Fruit fly (Drosophila melanogaster) whole organism, embryonic: ENCODE measurements around the gene Pp2A-29B.
A peak's percentile ranks its signal among the peaks of the same experiment; 100 is the strongest.

Experiments
- ATbp ChIP-seq: fragments of 200-800 bp; sonication (Bioruptor generic); optimal IDR thresholded peaks from 2 replicates; lab custom pipeline; 2017; ENCODE audit warnings: missing biosample characterization, mild to moderate bottlenecking, missing genetic modification characterization, missing genetic modification reagents
- Aef1 ChIP-seq: fragments of 200-800 bp; sonication (Bioruptor generic); IDR thresholded peaks from 3 replicates; pipeline ENCODE4 v1.3.6; 2022; ENCODE audit warnings: missing biosample characterization, missing genetic modification characterization
- B-H1 ChIP-seq: fragments of 200-800 bp; sonication (Bioruptor generic); IDR thresholded peaks from 3 replicates; pipeline ENCODE4 v1.3.6; 2022; ENCODE audit warnings: missing biosample characterization, missing genetic modification characterization
- CG12219 ChIP-seq: fragments of 200-800 bp; sonication (Bioruptor generic); optimal IDR thresholded peaks from 3 replicates; lab custom pipeline; 2018; ENCODE audit warnings: missing biosample characterization, mild to moderate bottlenecking, missing genetic modification characterization
- CG12236 ChIP-seq: fragments of 200-800 bp; sonication (Bioruptor generic); optimal IDR thresholded peaks from 2 replicates; lab custom pipeline; 2016; ENCODE audit warnings: missing biosample characterization, missing genetic modification characterization
- CG1233 ChIP-seq: fragments of 200-800 bp; sonication (Bioruptor generic); optimal IDR thresholded peaks from 4 replicates; lab custom pipeline; 2018; ENCODE audit warnings: missing biosample characterization, mild to moderate bottlenecking, missing genetic modification characterization
- CG12659 ChIP-seq: fragments of 200-800 bp; sonication (Bioruptor generic); optimal IDR thresholded peaks from 3 replicates; lab custom pipeline; 2017; ENCODE audit warnings: mild to moderate bottlenecking, missing biosample characterization, missing genetic modification reagents, missing genetic modification characterization
- CG12744 ChIP-seq: fragments of 200-800 bp; sonication (Bioruptor generic); optimal IDR thresholded peaks from 2 replicates; lab custom pipeline; 2016; ENCODE audit warnings: missing biosample characterization, missing genetic modification characterization
- CG13624 ChIP-seq: fragments of 200-800 bp; sonication (Bioruptor generic); optimal IDR thresholded peaks from 2 replicates; lab custom pipeline; 2016; ENCODE audit warnings: missing biosample characterization, missing genetic modification characterization
- CG13894 ChIP-seq: fragments of 200-800 bp; sonication (Bioruptor generic); optimal IDR thresholded peaks from 3 replicates; lab custom pipeline; 2018; ENCODE audit warnings: missing biosample characterization, mild to moderate bottlenecking, missing genetic modification characterization, moderate library complexity
- CG14441 ChIP-seq: fragments of 200-800 bp; sonication (Bioruptor generic); IDR thresholded peaks from 2 replicates; pipeline ENCODE4 v1.3.6; 2022; ENCODE audit warnings: missing biosample characterization, missing genetic modification characterization
- CG14965 ChIP-seq: fragments of 200-800 bp; sonication (Bioruptor generic); optimal IDR thresholded peaks from 2 replicates; lab custom pipeline; 2016; ENCODE audit warnings: missing biosample characterization, missing genetic modification characterization, borderline replicate concordance
- CG2120 ChIP-seq: fragments of 200-800 bp; sonication (Bioruptor generic); optimal IDR thresholded peaks from 3 replicates; lab custom pipeline; 2016; ENCODE audit warnings: missing biosample characterization, missing genetic modification characterization
- CG42726 ChIP-seq: fragments of 200-800 bp; sonication (Bioruptor generic); IDR thresholded peaks from 2 replicates; pipeline ENCODE4 v1.3.6; 2022; ENCODE audit warnings: missing biosample characterization, missing genetic modification characterization; ENCODE audit not compliant: partially characterized antibody
- CG4617 ChIP-seq: fragments of 200-800 bp; sonication (Bioruptor generic); optimal IDR thresholded peaks from 3 replicates; lab custom pipeline; 2016; ENCODE audit warnings: missing biosample characterization, missing genetic modification characterization, borderline replicate concordance
- CG6254 ChIP-seq: fragments of 200-800 bp; sonication (Bioruptor generic); optimal IDR thresholded peaks from 3 replicates; lab custom pipeline; 2017; ENCODE audit warnings: mild to moderate bottlenecking, missing biosample characterization, missing genetic modification reagents, missing genetic modification characterization
- CG6272 ChIP-seq: fragments of 200-800 bp; sonication (Bioruptor generic); IDR thresholded peaks from 2 replicates; pipeline ENCODE4 v1.3.6; 2022; ENCODE audit warnings: missing biosample characterization, missing genetic modification characterization
- CG8478 ChIP-seq: fragments of >200 bp; optimal IDR thresholded peaks from 2 replicates; lab custom pipeline; 2018
- CG9437 ChIP-seq: fragments of 200-800 bp; sonication (Bioruptor generic); optimal IDR thresholded peaks from 2 replicates; lab custom pipeline; 2018; ENCODE audit warnings: missing biosample characterization, mild to moderate bottlenecking, missing genetic modification characterization
- CG9727 ChIP-seq: fragments of 200-800 bp; sonication (Bioruptor generic); optimal IDR thresholded peaks from 3 replicates; lab custom pipeline; 2017; ENCODE audit warnings: missing biosample characterization, mild to moderate bottlenecking, missing genetic modification characterization
- D ChIP-seq, 2 experiments: fragments of 200-800 bp in 1 of 2; fragments of >200 bp in 1 of 2; sonication (Bioruptor generic) in 1 of 2; optimal IDR thresholded peaks; 2 replicates in 1 of 2; 3 replicates in 1 of 2; lab custom pipeline; 2017; ENCODE audit warnings: mild to moderate bottlenecking in 1 of 2, missing biosample characterization in 1 of 2, missing genetic modification characterization in 1 of 2, missing genetic modification reagents in 1 of 2
- Dfd ChIP-seq, 2 experiments: fragments of >200 bp; optimal IDR thresholded peaks; 2 replicates each; lab custom pipeline; 2017; ENCODE audit warnings: missing biosample characterization in 2 of 2, missing genetic modification characterization in 2 of 2
- Dip3 ChIP-seq: fragments of 200-800 bp; sonication (Bioruptor generic); optimal IDR thresholded peaks from 3 replicates; lab custom pipeline; 2016; ENCODE audit warnings: missing biosample characterization, missing genetic modification characterization
- Gsc ChIP-seq: fragments of 200-800 bp; sonication (Bioruptor generic); IDR thresholded peaks from 2 replicates; pipeline ENCODE4 v1.3.6; 2022; ENCODE audit warnings: missing biosample characterization, missing genetic modification characterization
- Hey ChIP-seq: fragments of 200-800 bp; sonication (Bioruptor generic); optimal IDR thresholded peaks from 3 replicates; lab custom pipeline; 2018; ENCODE audit warnings: missing biosample characterization, mild to moderate bottlenecking, missing genetic modification characterization
- HmgD ChIP-seq: fragments of 200-800 bp; sonication (Bioruptor generic); optimal IDR thresholded peaks from 3 replicates; lab custom pipeline; 2016; ENCODE audit warnings: missing biosample characterization, missing genetic modification characterization
- Nf-YC ChIP-seq: fragments of 200-800 bp; optimal IDR thresholded peaks from 3 replicates; lab custom pipeline; 2019; ENCODE audit warnings: missing biosample characterization, mild to moderate bottlenecking, missing genetic modification characterization, moderate library complexity
- Opbp ChIP-seq: fragments of 200-800 bp; sonication (Bioruptor generic); IDR thresholded peaks from 3 replicates; pipeline ENCODE4 v1.3.6; 2022; ENCODE audit warnings: missing biosample characterization, missing genetic modification characterization; ENCODE audit not compliant: partially characterized antibody
- Pdp1 ChIP-seq, 2 experiments: fragments of 200-800 bp; sonication (Bioruptor generic); optimal IDR thresholded peaks; 3 replicates each; lab custom pipeline; 2016; ENCODE audit warnings: missing biosample characterization in 2 of 2, missing genetic modification characterization in 2 of 2, mild to moderate bottlenecking in 1 of 2, moderate library complexity in 1 of 2
- Ssrp ChIP-seq: fragments of 200-800 bp; sonication (Bioruptor generic); optimal IDR thresholded peaks from 2 replicates; lab custom pipeline; 2018; ENCODE audit warnings: missing biosample characterization, mild to moderate bottlenecking, missing genetic modification characterization, moderate library complexity
- Xrp1 ChIP-seq: fragments of 200-800 bp; sonication (Bioruptor generic); IDR thresholded peaks from 2 replicates; pipeline ENCODE4 v1.3.6; 2022; ENCODE audit warnings: missing biosample characterization, missing genetic modification characterization
- ase ChIP-seq: fragments of 200-800 bp; sonication (Bioruptor generic); IDR thresholded peaks from 3 replicates; pipeline ENCODE4 v1.3.6; 2022; ENCODE audit warnings: missing biosample characterization, missing genetic modification characterization
- fd3F ChIP-seq: fragments of 200-800 bp; sonication (Bioruptor generic); optimal IDR thresholded peaks from 2 replicates; lab custom pipeline; 2018; ENCODE audit warnings: missing biosample characterization, mild to moderate bottlenecking, missing genetic modification characterization, moderate library complexity
- ftz-f1 ChIP-seq: fragments of 200-800 bp; sonication (Bioruptor generic); optimal IDR thresholded peaks from 2 replicates; lab custom pipeline; 2016; ENCODE audit warnings: missing biosample characterization, missing genetic modification characterization
- gfzf ChIP-seq: fragments of 200-800 bp; sonication (Bioruptor generic); optimal IDR thresholded peaks from 2 replicates; lab custom pipeline; 2016; ENCODE audit warnings: missing biosample characterization, mild to moderate bottlenecking, missing genetic modification characterization, moderate library complexity
- ind ChIP-seq: fragments of 200-800 bp; sonication (Bioruptor generic); optimal IDR thresholded peaks from 3 replicates; lab custom pipeline; 2016; ENCODE audit warnings: missing biosample characterization, missing genetic modification characterization
- kni ChIP-seq: fragments of 200-800 bp; sonication (Bioruptor generic); optimal IDR thresholded peaks from 3 replicates; lab custom pipeline; 2017; ENCODE audit warnings: mild to moderate bottlenecking, missing biosample characterization, missing genetic modification reagents, missing genetic modification characterization
- maf-S ChIP-seq: fragments of 200-800 bp; sonication (Bioruptor generic); optimal IDR thresholded peaks from 2 replicates; lab custom pipeline; 2016; ENCODE audit warnings: missing biosample characterization, missing genetic modification characterization
- mam ChIP-seq: fragments of 200-800 bp; sonication (Bioruptor generic); optimal IDR thresholded peaks from 3 replicates; lab custom pipeline; 2016; ENCODE audit warnings: missing biosample characterization, missing genetic modification characterization
- nerfin-1 ChIP-seq: fragments of 200-800 bp; sonication (Bioruptor generic); optimal IDR thresholded peaks from 3 replicates; lab custom pipeline; 2019; ENCODE audit warnings: missing biosample characterization, mild to moderate bottlenecking, missing genetic modification characterization, moderate library complexity
- otp ChIP-seq: fragments of 200-800 bp; sonication (Bioruptor generic); IDR thresholded peaks from 3 replicates; pipeline ENCODE4, ENCODE4 v1.3.6; 2022; ENCODE audit warnings: missing biosample characterization, missing genetic modification characterization
- psq ChIP-seq: fragments of 200-800 bp; sonication (Bioruptor generic); optimal IDR thresholded peaks from 2 replicates; lab custom pipeline; 2017; ENCODE audit warnings: missing biosample characterization, missing genetic modification characterization
- pum ChIP-seq: fragments of 200-800 bp; sonication (Bioruptor generic); optimal IDR thresholded peaks from 2 replicates; lab custom pipeline; 2016; ENCODE audit warnings: missing biosample characterization, missing genetic modification characterization
- sc ChIP-seq, 3 experiments: fragments of >200 bp in 2 of 3; fragments of 200-800 bp in 1 of 3; sonication (Bioruptor generic) in 1 of 3; optimal IDR thresholded peaks; 2 replicates in 2 of 3; 3 replicates in 1 of 3; lab custom pipeline; 2017; ENCODE audit warnings: mild to moderate bottlenecking in 1 of 3, missing biosample characterization in 1 of 3, missing genetic modification characterization in 1 of 3, missing genetic modification reagents in 1 of 3
- so ChIP-seq: fragments of 200-800 bp; sonication (Bioruptor generic); IDR thresholded peaks from 3 replicates; pipeline ENCODE4 v1.3.6; 2022; ENCODE audit warnings: missing biosample characterization, missing genetic modification characterization
- sob ChIP-seq: fragments of 200-800 bp; sonication (Bioruptor generic); IDR thresholded peaks from 2 replicates; pipeline ENCODE4 v1.3.6; 2022; ENCODE audit warnings: missing biosample characterization, missing genetic modification characterization
- sug ChIP-seq: fragments of 200-800 bp; optimal IDR thresholded peaks from 2 replicates; lab custom pipeline; 2019; ENCODE audit warnings: missing biosample characterization, mild to moderate bottlenecking, missing genetic modification characterization, moderate library complexity
- trh ChIP-seq: fragments of 200-800 bp; sonication (Bioruptor generic); optimal IDR thresholded peaks from 2 replicates; lab custom pipeline; 2016; ENCODE audit warnings: missing biosample characterization, missing genetic modification characterization
- vfl ChIP-seq: fragments of 200-800 bp; sonication (Bioruptor generic); optimal IDR thresholded peaks from 2 replicates; lab custom pipeline; 2016; ENCODE audit warnings: missing biosample characterization, missing genetic modification characterization
- z ChIP-seq: fragments of 200-800 bp; sonication (Bioruptor generic); IDR thresholded peaks from 3 replicates; pipeline ENCODE4 v1.3.6; 2022; ENCODE audit warnings: missing biosample characterization, missing genetic modification characterization

Gene Pp2A-29B

DNA sequence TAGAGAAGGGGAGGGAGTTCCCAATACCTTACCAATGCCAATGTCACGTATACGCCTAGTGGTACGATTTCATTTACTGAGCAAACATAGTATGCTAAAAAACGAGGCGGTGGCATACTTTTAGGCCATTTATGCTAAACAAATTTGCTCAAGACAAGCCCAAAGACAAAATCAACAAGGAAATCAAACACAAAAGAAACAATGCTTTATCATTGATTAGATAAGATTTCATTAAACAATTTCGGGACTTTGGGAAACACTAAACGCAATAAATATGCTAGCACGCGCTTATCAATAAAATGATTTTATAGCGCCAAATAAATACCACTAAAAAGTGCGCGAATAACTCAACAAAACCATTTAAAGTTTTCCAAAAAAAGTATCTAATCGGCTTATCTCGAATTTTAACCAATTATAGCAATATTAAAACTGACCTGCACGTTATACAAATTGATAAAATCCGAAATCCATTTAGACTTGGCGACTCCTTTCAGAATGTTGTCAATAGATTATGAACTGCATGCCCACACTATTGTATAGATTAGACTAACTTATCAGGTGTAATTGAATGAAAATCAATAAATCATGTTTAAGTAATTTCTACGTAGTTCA lies 15.2 kb upstream of the Pp2A-29B start (continued):
- no peak for TF ChIP-seq z (GFP tag; lab: Robert Waterston, UW)
- 0 out of 3 replicates have a peak, but pooled peaks have one; percentile 26 for TF ChIP-seq otp (GFP tag; lab: Robert Waterston, UW)
- no peak for TF ChIP-seq sc (optimal IDR thresholded peaks at IDR 0.05; lab: Kevin White, UChicago)
- TF ChIP-seq sc (GFP tag; optimal IDR thresholded peaks at IDR 0.05; lab: Kevin White, UChicago): no peak
- TF ChIP-seq Ssrp (tag; lab: Kevin White, UChicago): no peak
- no peak for TF ChIP-seq D (optimal IDR thresholded peaks at IDR 0.05; lab: Kevin White, UChicago)
- no peak for TF ChIP-seq D (GFP tag; optimal IDR thresholded peaks at IDR 0.05; lab: Kevin White, UChicago)
- no peak for TF ChIP-seq Opbp (GFP tag; lab: Robert Waterston, UW)
- peak; percentile 36 for TF ChIP-seq CG2120 (GFP tag; lab: Kevin White, UChicago)
- TF ChIP-seq HmgD (GFP tag; lab: Kevin White, UChicago): no peak
- no peak for TF ChIP-seq maf-S (GFP tag; lab: Kevin White, UChicago)
- no peak for TF ChIP-seq gfzf (GFP tag; lab: Kevin White, UChicago)
- TF ChIP-seq nerfin-1 (tag; lab: Kevin White, UChicago): no peak
- TF ChIP-seq CG12659: peak; percentile 24
- no peak for TF ChIP-seq psq
- no peak for TF ChIP-seq Pdp1 (GFP tag; optimal IDR thresholded peaks at IDR 0.05; lab: Kevin White, UChicago)
- TF ChIP-seq ind (GFP tag; lab: Kevin White, UChicago): no peak
- no peak for TF ChIP-seq CG14965 (GFP tag; lab: Kevin White, UChicago)
- peak; percentile 28 for TF ChIP-seq fd3F (GFP tag; lab: Kevin White, UChicago)
- TF ChIP-seq CG6272 (GFP tag; lab: Robert Waterston, UW): no peak
- TF ChIP-seq B-H1 (GFP tag; lab: Robert Waterston, UW): no peak
- TF ChIP-seq Dfd (GFP tag; optimal IDR thresholded peaks at IDR 0.05; lab: Kevin White, UChicago): no peak
- no peak for TF ChIP-seq CG6254 (GFP tag; lab: Kevin White, UChicago)
- peak; percentile 55; the same call in 1 of the 2 replicates for TF ChIP-seq sob (GFP tag; lab: Robert Waterston, UW)
- no peak for TF ChIP-seq CG8478 (lab: Kevin White, UChicago)
- TF ChIP-seq sug (tag; lab: Kevin White, UChicago): peak; percentile 46
- no peak for TF ChIP-seq CG42726 (GFP tag; lab: Robert Waterston, UW)
- TF ChIP-seq Hey (tag; lab: Kevin White, UChicago): peak; percentile 31
- no peak for TF ChIP-seq ase (GFP tag; lab: Robert Waterston, UW)
- TF ChIP-seq mam: no peak
- no peak for TF ChIP-seq CG13894
- TF ChIP-seq so: 0 out of 3 replicates have a peak, but pooled peaks have one; percentile 36
- no peak for TF ChIP-seq CG14441
- no peak for TF ChIP-seq CG12236 (GFP tag; lab: Kevin White, UChicago)
- no peak for TF ChIP-seq kni
- peak; percentile 39 for TF ChIP-seq CG12219 (GFP tag; lab: Kevin White, UChicago)
- TF ChIP-seq CG13624 (GFP tag; lab: Kevin White, UChicago): no peak
- TF ChIP-seq vfl (GFP tag; lab: Kevin White, UChicago): no peak
- peak; percentile 44 for TF ChIP-seq CG1233 (GFP tag; lab: Kevin White, UChicago)
- no peak for TF ChIP-seq CG9437 (GFP tag; lab: Kevin White, UChicago)
- TF ChIP-seq Aef1 (GFP tag; lab: Robert Waterston, UW): no peak
- peak; percentile 50 for TF ChIP-seq ftz-f1
- no peak for TF ChIP-seq Xrp1 (GFP tag; lab: Robert Waterston, UW)
- TF ChIP-seq trh (GFP tag; lab: Kevin White, UChicago): no peak
- TF ChIP-seq pum: no peak
- no peak for TF ChIP-seq Gsc (GFP tag; lab: Robert Waterston, UW)
- TF ChIP-seq CG4617 (GFP tag; lab: Kevin White, UChicago): no peak
- no peak for TF ChIP-seq Dip3
- TF ChIP-seq CG9727: peak; percentile 16
- peak; percentile 52 for TF ChIP-seq CG12744 (GFP tag; lab: Kevin White, UChicago)
- TF ChIP-seq Nf-YC (tag; lab: Kevin White, UChicago): no peak
- TF ChIP-seq ATbp (GFP tag; lab: Kevin White, UChicago): peak; percentile 80
